Fruit fly (Drosophila melanogaster) whole organism, embryonic: Measurements from ENCODE around the gene Ucp4A.

Source experiments
- Blimp-1 ChIP-seq: fragments of 200-800 bp; sonication (Bioruptor generic); optimal IDR thresholded peaks from 3 replicates; lab custom pipeline; 2018; ENCODE audit warnings: missing biosample characterization, missing genetic modification characterization, mild to moderate bottlenecking, moderate library complexity, missing genetic modification reagents
- CG10979 ChIP-seq: fragments of 200-800 bp; sonication (Bioruptor generic); optimal IDR thresholded peaks from 2 replicates; lab custom pipeline; 2018; ENCODE audit warnings: missing biosample characterization, mild to moderate bottlenecking, missing genetic modification characterization, moderate library complexity
- CG11093 ChIP-seq: fragments of 200-800 bp; sonication (Bioruptor generic); IDR thresholded peaks from 3 replicates; pipeline ENCODE4 v1.3.6; 2022; ENCODE audit warnings: missing biosample characterization, missing genetic modification characterization
- CG1233 ChIP-seq: fragments of 200-800 bp; sonication (Bioruptor generic); optimal IDR thresholded peaks from 4 replicates; lab custom pipeline; 2018; ENCODE audit warnings: missing biosample characterization, mild to moderate bottlenecking, missing genetic modification characterization
- CG14441 ChIP-seq: fragments of 200-800 bp; sonication (Bioruptor generic); IDR thresholded peaks from 2 replicates; pipeline ENCODE4 v1.3.6; 2022; ENCODE audit warnings: missing biosample characterization, missing genetic modification characterization
- CG1603 ChIP-seq: fragments of 200-800 bp; sonication (Bioruptor generic); optimal IDR thresholded peaks from 2 replicates; lab custom pipeline; 2019; ENCODE audit warnings: missing biosample characterization, mild to moderate bottlenecking, missing genetic modification characterization, moderate library complexity
- CG17359 ChIP-seq: fragments of 200-800 bp; sonication (Bioruptor generic); optimal IDR thresholded peaks from 3 replicates; lab custom pipeline; 2018; ENCODE audit warnings: missing biosample characterization, mild to moderate bottlenecking, missing genetic modification characterization, moderate library complexity
- CG2116 ChIP-seq: fragments of 200-800 bp; sonication (Bioruptor generic); optimal IDR thresholded peaks from 3 replicates; lab custom pipeline; 2018; ENCODE audit warnings: missing biosample characterization, mild to moderate bottlenecking, missing genetic modification characterization
- CG2678 ChIP-seq: fragments of 200-800 bp; sonication (Bioruptor generic); optimal IDR thresholded peaks from 3 replicates; lab custom pipeline; 2019; ENCODE audit warnings: missing biosample characterization, mild to moderate bottlenecking, missing genetic modification characterization, moderate library complexity
- CG30403 ChIP-seq: fragments of 200-800 bp; sonication (Bioruptor generic); optimal IDR thresholded peaks from 3 replicates; lab custom pipeline; 2016; ENCODE audit warnings: missing biosample characterization, missing genetic modification characterization
- CG31224 ChIP-seq: fragments of 200-800 bp; sonication (Bioruptor generic); IDR thresholded peaks from 2 replicates; pipeline ENCODE4 v1.3.6; 2022; ENCODE audit warnings: missing biosample characterization, missing genetic modification characterization
- CG32532 ChIP-seq: fragments of 200-800 bp; sonication (Bioruptor generic); IDR thresholded peaks from 2 replicates; pipeline ENCODE4 v1.3.6; 2022; ENCODE audit warnings: missing biosample characterization, missing genetic modification characterization
- CG34224 ChIP-seq: fragments of 200-800 bp; sonication (Bioruptor generic); IDR thresholded peaks from 3 replicates; pipeline ENCODE4 v1.3.6; 2022; ENCODE audit warnings: missing biosample characterization, missing genetic modification characterization; ENCODE audit not compliant: partially characterized antibody
- CG4360 ChIP-seq: fragments of 200-800 bp; sonication (Bioruptor generic); IDR thresholded peaks from 2 replicates; pipeline ENCODE4 v1.3.6; 2022; ENCODE audit warnings: missing biosample characterization, missing genetic modification characterization
- CG43689 ChIP-seq: fragments of 200-800 bp; sonication (Bioruptor generic); IDR thresholded peaks from 2 replicates; pipeline ENCODE4 v1.3.6; 2022; ENCODE audit warnings: missing biosample characterization, missing genetic modification characterization
- CG4707 ChIP-seq: fragments of 200-800 bp; sonication (Bioruptor generic); optimal IDR thresholded peaks from 2 replicates; lab custom pipeline; 2018; ENCODE audit warnings: missing biosample characterization, mild to moderate bottlenecking, missing genetic modification characterization, moderate library complexity
- CG8478 ChIP-seq: fragments of >200 bp; optimal IDR thresholded peaks from 2 replicates; lab custom pipeline; 2018
- CG8924 ChIP-seq: fragments of 200-800 bp; optimal IDR thresholded peaks from 3 replicates; lab custom pipeline; 2019; ENCODE audit warnings: missing biosample characterization, mild to moderate bottlenecking, missing genetic modification characterization, moderate library complexity
- CkIIα-i1 ChIP-seq: fragments of 200-800 bp; sonication (Bioruptor generic); IDR thresholded peaks from 2 replicates; pipeline ENCODE4 v1.3.6; 2022; ENCODE audit warnings: missing biosample characterization, missing genetic modification characterization
- D19B ChIP-seq: fragments of 200-800 bp; sonication (Bioruptor generic); optimal IDR thresholded peaks from 2 replicates; lab custom pipeline; 2017; ENCODE audit warnings: missing biosample characterization, mild to moderate bottlenecking, missing genetic modification characterization
- Dref ChIP-seq: fragments of 200-800 bp; sonication (Bioruptor generic); IDR thresholded peaks from 2 replicates; pipeline ENCODE4 v1.3.6; 2022; ENCODE audit warnings: missing biosample characterization, missing genetic modification characterization
- Drgx ChIP-seq: fragments of 200-800 bp; sonication (Bioruptor generic); IDR thresholded peaks from 2 replicates; pipeline ENCODE4 v1.3.6; 2022; ENCODE audit warnings: missing biosample characterization, missing genetic modification characterization
- Ets65A ChIP-seq: fragments of 200-800 bp; sonication (Bioruptor generic); peaks from one replicate; lab custom pipeline; 2016; ENCODE audit warnings: missing biosample characterization, missing genetic modification characterization
- H2.0 ChIP-seq: fragments of 200-800 bp; sonication (Bioruptor generic); IDR thresholded peaks from 2 replicates; pipeline ENCODE4 v1.3.6; 2022; ENCODE audit warnings: missing biosample characterization, missing genetic modification characterization
- Hr3 ChIP-seq: fragments of 200-800 bp; sonication (Bioruptor generic); optimal IDR thresholded peaks from 3 replicates; lab custom pipeline; 2016; ENCODE audit warnings: missing biosample characterization, missing genetic modification characterization
- Mes4 ChIP-seq: fragments of 200-800 bp; sonication (Bioruptor generic); optimal IDR thresholded peaks from 2 replicates; lab custom pipeline; 2016; ENCODE audit warnings: missing biosample characterization, missing genetic modification characterization
- NFAT ChIP-seq: fragments of 200-800 bp; sonication (Bioruptor generic); IDR thresholded peaks from 2 replicates; pipeline ENCODE4 v1.3.6; 2022; ENCODE audit warnings: missing biosample characterization, missing genetic modification characterization
- Ravus ChIP-seq: fragments of 200-800 bp; sonication (Bioruptor generic); IDR thresholded peaks from 2 replicates; pipeline ENCODE4 v1.3.6; 2022; ENCODE audit warnings: missing biosample characterization, missing genetic modification characterization
- Stat92E ChIP-seq, 3 experiments: fragments of >200 bp in 2 of 3; fragments of 200-800 bp in 1 of 3; sonication (Bioruptor generic) in 1 of 3; optimal IDR thresholded peaks; 2 replicates each; lab custom pipeline; 2017 to 2019; ENCODE audit warnings: missing biosample characterization in 3 of 3, missing genetic modification characterization in 3 of 3, mild to moderate bottlenecking in 1 of 3, moderate library complexity in 1 of 3
- al ChIP-seq: fragments of 200-800 bp; sonication (Bioruptor generic); IDR thresholded peaks from 2 replicates; pipeline ENCODE4 v1.3.6; 2022; ENCODE audit warnings: missing biosample characterization, missing genetic modification characterization
- bbx ChIP-seq: fragments of 200-800 bp; sonication (Bioruptor generic); IDR thresholded peaks from 2 replicates; pipeline ENCODE4 v1.3.6; 2022; ENCODE audit warnings: missing biosample characterization, missing genetic modification characterization; ENCODE audit not compliant: partially characterized antibody
- bsh ChIP-seq, 2 experiments: fragments of 200-800 bp; sonication (Bioruptor generic); optimal IDR thresholded peaks; 2 replicates each; lab custom pipeline; 2017 to 2018; ENCODE audit warnings: mild to moderate bottlenecking in 2 of 2, missing biosample characterization in 2 of 2, missing genetic modification characterization in 2 of 2, moderate library complexity in 1 of 2
- cas ChIP-seq: fragments of 200-800 bp; sonication (Bioruptor generic); IDR thresholded peaks from 2 replicates; pipeline ENCODE4 v1.3.6; 2022; ENCODE audit warnings: missing biosample characterization, missing genetic modification characterization
- chinmo ChIP-seq: fragments of 200-800 bp; sonication (Bioruptor generic); IDR thresholded peaks from 4 replicates; pipeline ENCODE4 v1.3.6; 2022; ENCODE audit warnings: missing biosample characterization, missing genetic modification characterization; ENCODE audit not compliant: partially characterized antibody
- chm ChIP-seq: fragments of 200-800 bp; sonication (Bioruptor generic); IDR thresholded peaks from 2 replicates; pipeline ENCODE4 v1.3.6; 2022; ENCODE audit warnings: missing biosample characterization, missing genetic modification characterization
- dmrt11E ChIP-seq: fragments of 200-800 bp; sonication (Bioruptor generic); optimal IDR thresholded peaks from 3 replicates; lab custom pipeline; 2018; ENCODE audit warnings: missing biosample characterization, mild to moderate bottlenecking, missing genetic modification characterization, moderate library complexity
- gem ChIP-seq: fragments of 200-800 bp; sonication (Bioruptor generic); optimal IDR thresholded peaks from 2 replicates; lab custom pipeline; 2019; ENCODE audit warnings: missing biosample characterization, mild to moderate bottlenecking, missing genetic modification characterization, moderate library complexity
- grau ChIP-seq: fragments of 200-800 bp; optimal IDR thresholded peaks from 3 replicates; lab custom pipeline; 2019; ENCODE audit warnings: missing biosample characterization, mild to moderate bottlenecking, missing genetic modification characterization, moderate library complexity
- her ChIP-seq: fragments of 200-800 bp; sonication (Bioruptor generic); optimal IDR thresholded peaks from 2 replicates; lab custom pipeline; 2016; ENCODE audit warnings: missing biosample characterization, missing genetic modification characterization
- knrl ChIP-seq: fragments of 200-800 bp; sonication (Bioruptor generic); IDR thresholded peaks from 3 replicates; pipeline ENCODE4 v1.3.6; 2022; ENCODE audit warnings: missing biosample characterization, missing genetic modification characterization; ENCODE audit not compliant: partially characterized antibody
- pros ChIP-seq: fragments of 200-800 bp; sonication (Bioruptor generic); optimal IDR thresholded peaks from 3 replicates; lab custom pipeline; 2019; ENCODE audit warnings: missing biosample characterization, mild to moderate bottlenecking, missing genetic modification characterization, moderate library complexity
- psq ChIP-seq: fragments of 200-800 bp; sonication (Bioruptor generic); optimal IDR thresholded peaks from 2 replicates; lab custom pipeline; 2017; ENCODE audit warnings: missing biosample characterization, missing genetic modification characterization
- sens ChIP-seq: fragments of 200-800 bp; sonication (Bioruptor generic); peaks from one replicate; lab custom pipeline; 2016; ENCODE audit warnings: missing biosample characterization, missing genetic modification characterization
- seq ChIP-seq: fragments of 200-800 bp; sonication (Bioruptor generic); IDR thresholded peaks from 2 replicates; pipeline ENCODE4 v1.3.6; 2022; ENCODE audit warnings: missing biosample characterization, missing genetic modification characterization
- sug ChIP-seq: fragments of 200-800 bp; optimal IDR thresholded peaks from 2 replicates; lab custom pipeline; 2019; ENCODE audit warnings: missing biosample characterization, mild to moderate bottlenecking, missing genetic modification characterization, moderate library complexity
- tio ChIP-seq: fragments of 200-800 bp; sonication (Bioruptor generic); optimal IDR thresholded peaks from 2 replicates; lab custom pipeline; 2017; ENCODE audit warnings: missing biosample characterization, missing genetic modification characterization, inconsistent platforms
- wek ChIP-seq: fragments of 200-800 bp; sonication (Bioruptor generic); optimal IDR thresholded peaks from 3 replicates; lab custom pipeline; 2018; ENCODE audit warnings: missing biosample characterization, mild to moderate bottlenecking, missing genetic modification characterization, moderate library complexity
- z ChIP-seq: fragments of 200-800 bp; sonication (Bioruptor generic); IDR thresholded peaks from 3 replicates; pipeline ENCODE4 v1.3.6; 2022; ENCODE audit warnings: missing biosample characterization, missing genetic modification characterization

Ucp4A gene

dm6 chrX:17830644-17831043 is 14.1 kb upstream of the Ucp4A start, which contains the start of gene CG6398 (continued):
- no peak for TF ChIP-seq CG14441 (GFP tag; lab: Robert Waterston, UW)
- peak; percentile 19; the same call in 1 of the 3 replicates for TF ChIP-seq CG34224
- TF ChIP-seq CG4360 (GFP tag; lab: Robert Waterston, UW) = peak; percentile 51
- no peak for TF ChIP-seq CG30403 (GFP tag; lab: Kevin White, UChicago)
- TF ChIP-seq, all 482 proteins: peak for 27

dm6 chrX:17832163-17833014 is 12.4 kb upstream of the Ucp4A start:
- no peak for TF ChIP-seq Ravus
- TF ChIP-seq sug (tag; lab: Kevin White, UChicago) = no peak
- peak; percentile 22 for TF ChIP-seq gem
- no peak for TF ChIP-seq CG11093 (GFP tag; lab: Robert Waterston, UW)
- no peak for TF ChIP-seq dmrt11E
- TF ChIP-seq Blimp-1 (GFP tag; lab: Kevin White, UChicago) = peak; percentile 5
- TF ChIP-seq al = no peak
- no peak for TF ChIP-seq Mes4
- peak; percentile 73 for TF ChIP-seq Ets65A (GFP tag; lab: Kevin White, UChicago)
- no peak for TF ChIP-seq seq (GFP tag; lab: Robert Waterston, UW)
- TF ChIP-seq CG2678 (tag; lab: Kevin White, UChicago) = peak; percentile 7
- peak; percentile 15 for TF ChIP-seq CG1603 (tag; lab: Kevin White, UChicago)
- no peak for TF ChIP-seq Stat92E (GFP tag; optimal IDR thresholded peaks at IDR 0.05; lab: Kevin White, UChicago)
- peak; percentile 3 for TF ChIP-seq tio
- TF ChIP-seq H2.0 (GFP tag; lab: Robert Waterston, UW) = no peak
- TF ChIP-seq z (GFP tag; lab: Robert Waterston, UW) = 0 out of 3 replicates have a peak, but pooled peaks have one; percentile 11
- TF ChIP-seq CG1233 = no peak
- TF ChIP-seq Dref (GFP tag; lab: Robert Waterston, UW) = no peak
- no peak for TF ChIP-seq CG31224
- TF ChIP-seq Drgx (GFP tag; lab: Robert Waterston, UW) = no peak
- TF ChIP-seq her (GFP tag; lab: Kevin White, UChicago) = no peak
- TF ChIP-seq CkIIα-i1 = no peak
- TF ChIP-seq CG43689 (GFP tag; lab: Robert Waterston, UW) = no peak
- peak; percentile 96 for TF ChIP-seq CG4707 (GFP tag; lab: Kevin White, UChicago)
- no peak for TF ChIP-seq cas (GFP tag; lab: Robert Waterston, UW)
- peak; percentile 11 for TF ChIP-seq CG10979 (tag; lab: Kevin White, UChicago)
- 0 out of 4 replicates have a peak, but pooled peaks have one; percentile 24 for TF ChIP-seq chinmo
- TF ChIP-seq sens (GFP tag; lab: Kevin White, UChicago) = peak; percentile 82
- TF ChIP-seq bbx = no peak
- TF ChIP-seq NFAT (GFP tag; lab: Robert Waterston, UW) = no peak
- peak; percentile 83 for TF ChIP-seq psq (GFP tag; lab: Kevin White, UChicago)
- no peak for TF ChIP-seq wek (GFP tag; lab: Kevin White, UChicago)
- TF ChIP-seq pros (GFP tag; lab: Kevin White, UChicago) = peak; percentile 93
- TF ChIP-seq D19B (GFP tag; lab: Kevin White, UChicago) = no peak
- peak in 1 of 2 experiments; percentile 18 for TF ChIP-seq bsh (GFP tag; optimal IDR thresholded peaks at IDR 0.05; lab: Kevin White, UChicago)
- no peak for TF ChIP-seq chm
- no peak for TF ChIP-seq knrl (GFP tag; lab: Robert Waterston, UW)
- TF ChIP-seq CG32532 (GFP tag; lab: Robert Waterston, UW) = no peak
- no peak for TF ChIP-seq CG2116 (GFP tag; lab: Kevin White, UChicago)
- no peak for TF ChIP-seq CG17359 (tag; lab: Kevin White, UChicago)
- TF ChIP-seq CG8924 (tag; lab: Kevin White, UChicago) = no peak
- no peak for TF ChIP-seq CG8478 (lab: Kevin White, UChicago)
- peak; percentile 84 for TF ChIP-seq grau (tag; lab: Kevin White, UChicago)
- TF ChIP-seq Hr3 (GFP tag; lab: Kevin White, UChicago) = no peak
